Worm (Caenorhabditis elegans) whole organism, L1 larva: Measurements from ENCODE around the gene tag-294.

Experiments used
- ama-1 ChIP-seq: fragments of 150-350 bp; optimal IDR thresholded peaks from 2 replicates; lab custom pipeline; 2014
- egl-27 ChIP-seq, 2 experiments: fragments of 150-350 bp in 1 of 2; sonication (generic microtip); optimal IDR thresholded peaks; 3 replicates each; lab custom pipeline; 2017 to 2018; ENCODE audit warnings: missing biosample characterization in 2 of 2, missing genetic modification characterization in 2 of 2, missing genetic modification reagents in 2 of 2
- elt-2 ChIP-seq: sonication (generic microtip); optimal IDR thresholded peaks from 2 replicates; lab custom pipeline; 2016; ENCODE audit warnings: missing genetic modification characterization, mild to moderate bottlenecking, inconsistent platforms, missing compliant biosample characterization, missing genetic modification reagents
- fos-1 ChIP-seq: fragments of 150-350 bp; optimal IDR thresholded peaks from 2 replicates; lab custom pipeline; 2014; ENCODE audit warnings: missing biosample characterization, missing genetic modification characterization
- irx-1 ChIP-seq: sonication (generic microtip); optimal IDR thresholded peaks from 2 replicates; lab custom pipeline; 2016; ENCODE audit warnings: missing genetic modification characterization, missing compliant biosample characterization
- nhr-11 ChIP-seq: fragments of 150-350 bp; optimal IDR thresholded peaks from 2 replicates; lab custom pipeline; 2014; ENCODE audit warnings: missing biosample characterization, missing genetic modification characterization
- nhr-28 ChIP-seq: fragments of 150-350 bp; optimal IDR thresholded peaks from 2 replicates; lab custom pipeline; 2014; ENCODE audit warnings: missing biosample characterization, missing genetic modification characterization
- tbx-2 ChIP-seq: sonication (generic microtip); optimal IDR thresholded peaks from 2 replicates; lab custom pipeline; 2016; ENCODE audit warnings: missing genetic modification characterization, missing compliant biosample characterization
- zag-1 ChIP-seq: fragments of 150-350 bp; optimal IDR thresholded peaks from 2 replicates; lab custom pipeline; 2014; ENCODE audit warnings: missing biosample characterization, missing genetic modification characterization

- TF ChIP-seq elt-2 (tag; lab: Kevin White, UChicago) (no peak), tbx-2 (tag; lab: Kevin White, UChicago) (no peak), irx-1 (tag; lab: Kevin White, UChicago) (no peak), ama-1 (lab: Kevin White, UChicago) (no peak), fos-1 (no peak), egl-27 (tag; optimal IDR thresholded peaks at IDR 0.05; lab: Kevin White, UChicago) (no peak), zag-1 (tag; lab: Kevin White, UChicago) (no peak), nhr-28 (tag; lab: Kevin White, UChicago) (no peak), nhr-11 (tag; lab: Kevin White, UChicago) (no peak)
Observed at ce11 chrX:5724544-5724943, 38.6 kb downstream of the tag-294 start.
